Worm (Caenorhabditis elegans) whole organism, L1 larva: ENCODE data around the gene R05D3.8.

ENCODE experiments used
- C04F5.9 ChIP-seq: sonication (generic microtip); optimal IDR thresholded peaks from 2 replicates; lab custom pipeline; 2016; ENCODE audit warnings: missing genetic modification characterization, missing compliant biosample characterization
- C16A3.4 ChIP-seq: fragments of 150-350 bp; optimal IDR thresholded peaks from 2 replicates; lab custom pipeline; 2014; ENCODE audit warnings: missing biosample characterization, missing genetic modification characterization
- blmp-1 ChIP-seq: fragments of 150-350 bp; optimal IDR thresholded peaks from 2 replicates; lab custom pipeline; 2014; ENCODE audit warnings: missing biosample characterization, missing genetic modification characterization
- ceh-63 ChIP-seq: fragments of 200-800 bp; sonication (Bioruptor generic); optimal IDR thresholded peaks from 2 replicates; lab custom pipeline; 2018; ENCODE audit warnings: mild to moderate bottlenecking, missing genetic modification characterization, missing compliant biosample characterization
- ceh-8 ChIP-seq: fragments of 200-800 bp; sonication (Bioruptor generic); optimal IDR thresholded peaks from 2 replicates; lab custom pipeline; 2018; ENCODE audit warnings: mild to moderate bottlenecking, missing genetic modification characterization, moderate library complexity, missing compliant biosample characterization
- ceh-82 ChIP-seq, 3 experiments: fragments of 150-350 bp in 1 of 3; sonication (generic microtip) in 2 of 3; optimal IDR thresholded peaks; 2 replicates each; lab custom pipeline; 2014 to 2017; ENCODE audit warnings: missing biosample characterization in 3 of 3, missing genetic modification characterization in 3 of 3
- dpl-1 ChIP-seq, 3 experiments: fragments of 150-350 bp in 2 of 3; sonication (generic microtip) in 1 of 3; optimal IDR thresholded peaks; 2 replicates each; lab custom pipeline; 2014 to 2017; ENCODE audit warnings: missing biosample characterization in 3 of 3, missing genetic modification characterization in 3 of 3, missing genetic modification reagents in 3 of 3
- dsc-1 ChIP-seq: sonication (generic microtip); optimal IDR thresholded peaks from 2 replicates; lab custom pipeline; 2016; ENCODE audit warnings: mild to moderate bottlenecking, missing genetic modification characterization, missing compliant biosample characterization
- efl-1 ChIP-seq, 4 experiments: fragments of 150-350 bp; optimal IDR thresholded peaks in 3 of 4; peaks in 1 of 4; 1 replicate in 1 of 4; 2 replicates in 3 of 4; lab custom pipeline; 2014; ENCODE audit warnings: missing biosample characterization in 2 of 4, missing genetic modification characterization in 2 of 4, missing genetic modification reagents in 2 of 4
- egl-13 ChIP-seq: sonication (generic microtip); optimal IDR thresholded peaks from 2 replicates; lab custom pipeline; 2016; ENCODE audit warnings: missing genotype, missing genetic modification reagents, missing genetic modification characterization, missing compliant biosample characterization
- egl-27 ChIP-seq, 2 experiments: fragments of 150-350 bp in 1 of 2; sonication (generic microtip); optimal IDR thresholded peaks; 3 replicates each; lab custom pipeline; 2017 to 2018; ENCODE audit warnings: missing biosample characterization in 2 of 2, missing genetic modification characterization in 2 of 2, missing genetic modification reagents in 2 of 2
- elt-2 ChIP-seq: sonication (generic microtip); optimal IDR thresholded peaks from 2 replicates; lab custom pipeline; 2016; ENCODE audit warnings: missing genetic modification characterization, mild to moderate bottlenecking, inconsistent platforms, missing compliant biosample characterization, missing genetic modification reagents
- elt-3 ChIP-seq, 6 experiments: fragments of 150-350 bp in 1 of 6; sonication (generic microtip); optimal IDR thresholded peaks; 2 replicates each; lab custom pipeline; 2017 to 2018; ENCODE audit warnings: missing biosample characterization in 6 of 6, missing genetic modification characterization in 6 of 6, inconsistent platforms in 1 of 6
- fkh-8 ChIP-seq: sonication (generic microtip); optimal IDR thresholded peaks from 2 replicates; lab custom pipeline; 2016; ENCODE audit warnings: mild to moderate bottlenecking, missing genetic modification characterization, missing compliant biosample characterization
- grh-1 ChIP-seq: fragments of 200-800 bp; sonication (Bioruptor generic); IDR thresholded peaks from 2 replicates; pipeline ENCODE4 v1.3.6; 2022; ENCODE audit warnings: missing genetic modification reagents, missing genetic modification characterization, missing compliant biosample characterization
- hlh-17 ChIP-seq: fragments of 200-800 bp; sonication (Bioruptor generic); optimal IDR thresholded peaks from 2 replicates; lab custom pipeline; 2018; ENCODE audit warnings: missing genetic modification characterization, mild to moderate bottlenecking, missing compliant biosample characterization, moderate library complexity, borderline replicate concordance
- hlh-4 ChIP-seq: sonication (generic microtip); optimal IDR thresholded peaks from 2 replicates; lab custom pipeline; 2016; ENCODE audit warnings: mild to moderate bottlenecking, missing genetic modification characterization, missing compliant biosample characterization
- irx-1 ChIP-seq: sonication (generic microtip); optimal IDR thresholded peaks from 2 replicates; lab custom pipeline; 2016; ENCODE audit warnings: missing genetic modification characterization, missing compliant biosample characterization
- isw-1 ChIP-seq: fragments of 200-800 bp; sonication (Bioruptor generic); IDR thresholded peaks from 2 replicates; pipeline ENCODE4 v1.3.6; 2022; ENCODE audit warnings: missing genetic modification characterization, missing compliant biosample characterization
- jun-1 ChIP-seq: fragments of 150-350 bp; optimal IDR thresholded peaks from 2 replicates; lab custom pipeline; 2014; ENCODE audit warnings: missing biosample characterization, missing genetic modification reagents, missing genetic modification characterization
- lin-13 ChIP-seq: fragments of 150-350 bp; optimal IDR thresholded peaks from 2 replicates; lab custom pipeline; 2014; ENCODE audit warnings: missing biosample characterization, missing genetic modification reagents, missing genetic modification characterization
- lin-39 ChIP-seq: fragments of 150-350 bp; optimal IDR thresholded peaks from 2 replicates; lab custom pipeline; 2014; ENCODE audit warnings: missing biosample characterization, missing genetic modification reagents, missing genetic modification characterization
- lsy-2 ChIP-seq, 2 experiments: fragments of 150-350 bp; optimal IDR thresholded peaks; 2 replicates each; lab custom pipeline; 2014; ENCODE audit warnings: missing biosample characterization in 2 of 2, missing genetic modification characterization in 2 of 2
- mab-9 ChIP-seq: fragments of 200-800 bp; sonication (Bioruptor generic); IDR thresholded peaks from 2 replicates; pipeline ENCODE4 v1.3.6; 2022; ENCODE audit warnings: missing genetic modification reagents, missing genetic modification characterization, missing compliant biosample characterization
- mdl-1 ChIP-seq, 2 experiments: fragments of 150-350 bp; optimal IDR thresholded peaks; 2 replicates each; lab custom pipeline; 2014 to 2017; ENCODE audit warnings: missing biosample characterization in 2 of 2, missing genetic modification characterization in 2 of 2, inconsistent platforms in 1 of 2
- mef-2 ChIP-seq: fragments of 150-350 bp; optimal IDR thresholded peaks from 2 replicates; lab custom pipeline; 2014; ENCODE audit warnings: missing biosample characterization, missing genetic modification characterization
- nhr-19 ChIP-seq: fragments of 200-800 bp; sonication (Bioruptor generic); conservative IDR thresholded peaks from 2 replicates; pipeline ENCODE4 v1.3.6; 2022; ENCODE audit warnings: missing genetic modification characterization, missing compliant biosample characterization
- nhr-237 ChIP-seq: fragments of 150-350 bp; optimal IDR thresholded peaks from 2 replicates; lab custom pipeline; 2014; ENCODE audit warnings: missing biosample characterization, missing genetic modification characterization
- nhr-47 ChIP-seq: sonication (generic microtip); optimal IDR thresholded peaks from 2 replicates; lab custom pipeline; 2016; ENCODE audit warnings: mild to moderate bottlenecking, missing genetic modification characterization, moderate library complexity, missing compliant biosample characterization
- nhr-71 ChIP-seq: sonication (generic microtip); optimal IDR thresholded peaks from 2 replicates; lab custom pipeline; 2016; ENCODE audit warnings: mild to moderate bottlenecking, missing genetic modification characterization, moderate library complexity, missing compliant biosample characterization
- nhr-76 ChIP-seq: sonication (generic microtip); optimal IDR thresholded peaks from 2 replicates; lab custom pipeline; 2017; ENCODE audit warnings: missing biosample characterization, missing genetic modification characterization
- nhr-77 ChIP-seq: fragments of 150-350 bp; optimal IDR thresholded peaks from 2 replicates; lab custom pipeline; 2014; ENCODE audit warnings: missing biosample characterization, missing genetic modification characterization
- nhr-85 ChIP-seq: sonication (generic microtip); peaks from one replicate; lab custom pipeline; 2016; ENCODE audit warnings: missing genetic modification characterization, inconsistent platforms, missing compliant biosample characterization
- pag-3 ChIP-seq: sonication (generic microtip); optimal IDR thresholded peaks from 2 replicates; lab custom pipeline; 2017; ENCODE audit warnings: missing genetic modification characterization, mild to moderate bottlenecking, missing compliant biosample characterization, antibody characterized with exemption, borderline replicate concordance; ENCODE audit not compliant: insufficient read depth
- pqm-1 ChIP-seq: sonication (generic microtip); optimal IDR thresholded peaks from 3 replicates; lab custom pipeline; 2017; ENCODE audit warnings: missing biosample characterization, missing genetic modification characterization
- rnt-1 ChIP-seq: sonication (generic microtip); optimal IDR thresholded peaks from 2 replicates; lab custom pipeline; 2016; ENCODE audit warnings: mild to moderate bottlenecking, missing genetic modification characterization, moderate library complexity, missing compliant biosample characterization
- skn-1 ChIP-seq: fragments of 150-350 bp; optimal IDR thresholded peaks from 2 replicates; lab custom pipeline; 2014; ENCODE audit warnings: missing biosample characterization, missing genetic modification characterization
- sptf-1 ChIP-seq: fragments of 150-350 bp; optimal IDR thresholded peaks from 2 replicates; lab custom pipeline; 2014; ENCODE audit warnings: missing biosample characterization, missing genetic modification characterization
- tbx-2 ChIP-seq: sonication (generic microtip); optimal IDR thresholded peaks from 2 replicates; lab custom pipeline; 2016; ENCODE audit warnings: missing genetic modification characterization, missing compliant biosample characterization
- unc-130 ChIP-seq: fragments of 150-350 bp; optimal IDR thresholded peaks from 2 replicates; lab custom pipeline; 2017; ENCODE audit warnings: missing biosample characterization, missing genetic modification characterization, inconsistent platforms
- unc-30 ChIP-seq: sonication (generic microtip); optimal IDR thresholded peaks from 2 replicates; lab custom pipeline; 2017; ENCODE audit warnings: missing biosample characterization, missing genetic modification characterization
- unc-62 ChIP-seq: fragments of 150-350 bp; optimal IDR thresholded peaks from 2 replicates; lab custom pipeline; 2014; ENCODE audit warnings: missing biosample characterization, missing genetic modification reagents, missing genetic modification characterization
- unc-86 ChIP-seq: sonication (generic microtip); optimal IDR thresholded peaks from 2 replicates; lab custom pipeline; 2016; ENCODE audit warnings: missing genetic modification characterization, missing compliant biosample characterization
- unc-98 ChIP-seq: fragments of 200-800 bp; sonication (Bioruptor generic); IDR thresholded peaks from 2 replicates; pipeline ENCODE4 v1.3.6; 2022; ENCODE audit warnings: missing genetic modification characterization, missing compliant biosample characterization
- ztf-4 ChIP-seq: fragments of 150-350 bp; optimal IDR thresholded peaks from 2 replicates; lab custom pipeline; 2014; ENCODE audit warnings: missing biosample characterization, missing genetic modification characterization

The R05D3.8 gene

DNA sequence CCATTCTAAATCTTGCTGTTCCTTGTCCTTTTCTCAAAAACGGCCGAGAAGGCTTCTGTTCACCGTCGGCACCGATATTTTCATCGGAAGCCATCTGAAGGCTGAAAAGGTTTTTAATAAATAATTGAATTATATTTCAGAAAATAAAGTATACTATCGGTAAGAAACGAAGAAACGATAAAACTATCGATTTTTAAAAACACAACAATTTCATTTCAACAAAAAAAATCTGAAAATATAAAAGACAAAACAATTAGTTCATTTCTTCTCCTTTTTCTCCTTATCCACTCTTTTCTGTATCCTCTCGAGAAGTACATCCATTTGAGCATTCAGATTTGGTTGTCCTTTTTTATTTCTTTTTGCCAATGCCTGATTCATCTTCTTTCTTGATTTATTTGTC, 39.6 kb downstream of the R05D3.8 start, which contains the start of gene sas-4:
Gene sas-4 (minus strand): TSS at position 101 of the 400 bp plus-strand sequence.
- TF ChIP-seq lin-39, result no peak

DNA sequence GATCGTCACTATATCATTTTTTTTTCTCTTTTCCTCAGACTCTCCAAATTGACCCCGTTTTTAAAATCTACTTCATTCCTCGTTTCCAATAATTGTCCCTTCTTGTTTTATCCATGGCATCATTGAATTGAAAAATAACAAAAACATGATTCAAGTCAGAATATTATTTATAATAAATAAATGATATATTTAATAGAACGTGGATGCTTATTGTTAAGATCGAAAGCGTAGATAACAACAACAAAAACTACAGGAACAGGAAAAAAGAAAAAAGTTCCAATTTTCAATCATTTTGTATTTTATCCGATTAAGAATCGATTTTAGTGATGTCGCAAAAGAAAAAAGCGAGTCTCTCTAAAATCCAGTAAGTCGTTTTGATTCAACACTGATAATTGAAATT, 45.7 kb downstream of the R05D3.8 start, which contains the start of gene F10E9.2:
Gene F10E9.2 (plus strand): TSS at position 301 of the 400 bp plus-strand sequence.
- TF ChIP-seq ceh-63 (GFP tag; lab: Kevin White, UChicago) (no peak), C16A3.4 (tag; lab: Kevin White, UChicago) (no peak), elt-2 (no peak), skn-1 (tag; lab: Kevin White, UChicago) (no peak), ceh-82 (tag; optimal IDR thresholded peaks at IDR 0.05; lab: Kevin White, UChicago) (no peak), jun-1 (no peak), sptf-1 (tag; lab: Kevin White, UChicago) (no peak), unc-62 (GFP tag; lab: Kevin White, UChicago) (no peak), ceh-8 (GFP tag; lab: Kevin White, UChicago) (no peak), unc-130 (no peak), unc-86 (tag; lab: Kevin White, UChicago) (no peak), unc-30 (tag; lab: Kevin White, UChicago) (no peak), rnt-1 (no peak), hlh-4 (tag; lab: Kevin White, UChicago) (no peak), mab-9 (GFP tag; lab: Robert Waterston, UW) (no peak), mdl-1 (tag; optimal IDR thresholded peaks at IDR 0.05; lab: Kevin White, UChicago) (no peak)

DNA sequence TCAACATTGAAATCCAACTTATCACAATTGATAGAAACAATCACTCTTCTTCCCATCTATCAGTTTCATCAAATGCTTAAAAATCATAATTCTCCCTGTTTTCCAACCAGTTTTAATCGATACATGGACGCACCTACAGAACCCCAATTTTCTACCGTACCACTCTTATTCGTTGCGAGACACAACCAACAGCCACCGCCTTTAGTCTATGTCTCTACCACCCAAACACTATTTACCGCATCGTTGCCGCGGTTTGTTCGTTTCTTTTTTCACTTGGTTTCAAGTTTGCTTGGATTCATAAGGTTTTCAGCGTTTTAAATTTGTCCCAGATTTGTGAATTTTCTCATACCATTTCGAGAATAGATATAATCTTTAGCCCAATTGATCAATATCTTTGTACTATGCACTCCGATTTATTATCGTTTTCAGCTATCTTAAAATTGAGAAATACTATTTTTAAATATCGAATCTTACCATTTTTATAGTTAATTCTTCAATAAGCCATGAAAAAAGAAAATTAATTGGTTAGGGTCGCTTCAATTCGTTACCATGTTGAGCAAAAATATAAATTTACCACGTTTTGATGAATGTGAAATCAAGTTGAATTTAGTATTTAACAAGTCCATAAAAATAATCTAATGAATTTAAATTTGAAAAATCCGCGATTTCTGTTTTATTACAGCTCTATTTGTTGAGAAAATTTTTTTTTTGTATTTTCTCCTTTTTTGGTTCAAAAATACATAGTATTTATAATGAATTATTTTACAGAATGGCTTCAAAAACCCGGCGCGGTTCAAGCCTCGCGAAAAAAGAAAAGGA, 47.7 kb downstream of the R05D3.8 start, which contains the start of gene F10E9.3:
Gene F10E9.3 (plus strand): TSS at position 769 of the 819 bp plus-strand sequence.
- peak; percentile 80 to 97 for TF ChIP-seq lsy-2 (tag; optimal IDR thresholded peaks at IDR 0.05; lab: Kevin White, UChicago)
- TF ChIP-seq pqm-1, result no peak
- TF ChIP-seq mab-9 (GFP tag; lab: Robert Waterston, UW), result no peak
- TF ChIP-seq rnt-1, result peak; percentile 27
- peak; percentile 50 for TF ChIP-seq blmp-1 (tag; lab: Kevin White, UChicago)
- no peak for TF ChIP-seq nhr-237 (tag; lab: Kevin White, UChicago)
- no peak for TF ChIP-seq nhr-19 (GFP tag; lab: Robert Waterston, UW)
- TF ChIP-seq lin-13 (GFP tag; lab: Kevin White, UChicago), result no peak
- TF ChIP-seq tbx-2 (tag; lab: Kevin White, UChicago), result no peak
- TF ChIP-seq mef-2, result no peak
- no peak for TF ChIP-seq pag-3 (tag; lab: Kevin White, UChicago)
- TF ChIP-seq ceh-63 (GFP tag; lab: Kevin White, UChicago), result no peak
- no peak for TF ChIP-seq unc-62 (GFP tag; lab: Kevin White, UChicago)
- no peak for TF ChIP-seq hlh-17 (GFP tag; lab: Kevin White, UChicago)
- TF ChIP-seq nhr-85 (tag; lab: Kevin White, UChicago), result peak; percentile 78
- TF ChIP-seq dpl-1 (GFP tag; optimal IDR thresholded peaks at IDR 0.05; lab: Kevin White, UChicago), result peak in 2 of 3 experiments; percentile 36 to 55
- TF ChIP-seq unc-98 (GFP tag; lab: Robert Waterston, UW), result no peak
- no peak for TF ChIP-seq mdl-1 (tag; optimal IDR thresholded peaks at IDR 0.05; lab: Kevin White, UChicago)
- peak; percentile 3 for TF ChIP-seq C16A3.4 (tag; lab: Kevin White, UChicago)
- no peak for TF ChIP-seq ztf-4
- TF ChIP-seq elt-3 (tag; optimal IDR thresholded peaks at IDR 0.05; lab: Kevin White, UChicago), result no peak
- no peak for TF ChIP-seq unc-30 (tag; lab: Kevin White, UChicago)
- TF ChIP-seq isw-1 (GFP tag; lab: Robert Waterston, UW), result no peak
- no peak for TF ChIP-seq dsc-1
- TF ChIP-seq grh-1, result no peak
- TF ChIP-seq egl-27 (tag; optimal IDR thresholded peaks at IDR 0.05; lab: Kevin White, UChicago), result no peak
- no peak for TF ChIP-seq C04F5.9
- TF ChIP-seq egl-13 (tag; lab: Kevin White, UChicago), result no peak
- peak; percentile 42 to 58 for TF ChIP-seq efl-1 (optimal IDR thresholded peaks at IDR 0.05; lab: Kevin White, UChicago)
- peak; percentile 16 to 86 for TF ChIP-seq efl-1 (GFP tag; optimal IDR thresholded peaks at IDR 0.05 in 1 of 2; lab: Kevin White, UChicago)
- no peak for TF ChIP-seq irx-1 (tag; lab: Kevin White, UChicago)
- no peak for TF ChIP-seq nhr-47
- no peak for TF ChIP-seq nhr-76 (tag; lab: Kevin White, UChicago)
- no peak for TF ChIP-seq lin-39
- TF ChIP-seq nhr-77 (tag; lab: Kevin White, UChicago), result no peak
- no peak for TF ChIP-seq nhr-71 (tag; lab: Kevin White, UChicago)
- no peak for TF ChIP-seq fkh-8 (tag; lab: Kevin White, UChicago)
- no peak for TF ChIP-seq ceh-8 (GFP tag; lab: Kevin White, UChicago)
